Worm (Caenorhabditis elegans) whole organism, L1 larva: ENCODE results near the gene vamp-7.

ENCODE experiments used
- F16B12.6 ChIP-seq: fragments of 150-350 bp; optimal IDR thresholded peaks from 2 replicates; lab custom pipeline; 2014; ENCODE audit warnings: missing biosample characterization, missing genetic modification characterization
- aly-2 ChIP-seq: fragments of 150-350 bp; optimal IDR thresholded peaks from 2 replicates; lab custom pipeline; 2014; ENCODE audit warnings: missing biosample characterization, missing genetic modification characterization
- dpl-1 ChIP-seq, 3 experiments: fragments of 150-350 bp in 2 of 3; sonication (generic microtip) in 1 of 3; optimal IDR thresholded peaks; 2 replicates each; lab custom pipeline; 2014 to 2017; ENCODE audit warnings: missing biosample characterization in 3 of 3, missing genetic modification characterization in 3 of 3, missing genetic modification reagents in 3 of 3
- elt-3 ChIP-seq, 6 experiments: fragments of 150-350 bp in 1 of 6; sonication (generic microtip); optimal IDR thresholded peaks; 2 replicates each; lab custom pipeline; 2017 to 2018; ENCODE audit warnings: missing biosample characterization in 6 of 6, missing genetic modification characterization in 6 of 6, inconsistent platforms in 1 of 6
- ets-5 ChIP-seq: fragments of 200-800 bp; sonication (Bioruptor generic); IDR thresholded peaks from 2 replicates; pipeline ENCODE4 v1.3.6; 2022; ENCODE audit warnings: missing genetic modification characterization, missing compliant biosample characterization
- mef-2 ChIP-seq: fragments of 150-350 bp; optimal IDR thresholded peaks from 2 replicates; lab custom pipeline; 2014; ENCODE audit warnings: missing biosample characterization, missing genetic modification characterization
- nhr-237 ChIP-seq: fragments of 150-350 bp; optimal IDR thresholded peaks from 2 replicates; lab custom pipeline; 2014; ENCODE audit warnings: missing biosample characterization, missing genetic modification characterization
- unc-62 ChIP-seq: fragments of 150-350 bp; optimal IDR thresholded peaks from 2 replicates; lab custom pipeline; 2014; ENCODE audit warnings: missing biosample characterization, missing genetic modification reagents, missing genetic modification characterization
- ztf-11 ChIP-seq, 2 experiments: sonication (generic microtip); optimal IDR thresholded peaks; 2 replicates each; lab custom pipeline; 2016 to 2017; ENCODE audit warnings: missing genetic modification characterization in 2 of 2, missing biosample characterization in 1 of 2, missing compliant biosample characterization in 1 of 2

- TF ChIP-seq ztf-11 (tag; optimal IDR thresholded peaks at IDR 0.05; lab: Kevin White, UChicago) (no peak), ets-5 (no peak), dpl-1 (GFP tag; optimal IDR thresholded peaks at IDR 0.05; lab: Kevin White, UChicago) (no peak), aly-2 (tag; lab: Kevin White, UChicago) (no peak), nhr-237 (tag; lab: Kevin White, UChicago) (no peak), elt-3 (tag; optimal IDR thresholded peaks at IDR 0.05; lab: Kevin White, UChicago) (no peak), F16B12.6 (tag; lab: Kevin White, UChicago) (no peak), unc-62 (GFP tag; lab: Kevin White, UChicago) (no peak), mef-2 (tag; lab: Kevin White, UChicago) (no peak)
Measured at ce11 chrIV:2581483-2581882, 26.4 kb upstream of the vamp-7 start, which contains the start of gene nhr-242.
